Fruit fly (Drosophila melanogaster) whole organism, embryonic: ENCODE results near the gene CG3704.

Experiments used
- Adf1 ChIP-seq: fragments of 200-800 bp; sonication (Bioruptor generic); IDR thresholded peaks from 2 replicates; pipeline ENCODE4 v1.3.6; 2022; ENCODE audit warnings: missing biosample characterization, missing genetic modification characterization
- Aef1 ChIP-seq: fragments of 200-800 bp; sonication (Bioruptor generic); IDR thresholded peaks from 3 replicates; pipeline ENCODE4 v1.3.6; 2022; ENCODE audit warnings: missing biosample characterization, missing genetic modification characterization
- Bdp1 ChIP-seq: fragments of 200-800 bp; sonication (Bioruptor generic); optimal IDR thresholded peaks from 3 replicates; lab custom pipeline; 2016; ENCODE audit warnings: missing biosample characterization, missing genetic modification characterization
- CG10209 ChIP-seq: fragments of 200-800 bp; sonication (Bioruptor generic); optimal IDR thresholded peaks from 3 replicates; lab custom pipeline; 2017; ENCODE audit warnings: missing biosample characterization, mild to moderate bottlenecking, missing genetic modification characterization, missing genetic modification reagents
- CG12236 ChIP-seq: fragments of 200-800 bp; sonication (Bioruptor generic); optimal IDR thresholded peaks from 2 replicates; lab custom pipeline; 2016; ENCODE audit warnings: missing biosample characterization, missing genetic modification characterization
- CG17359 ChIP-seq: fragments of 200-800 bp; sonication (Bioruptor generic); optimal IDR thresholded peaks from 3 replicates; lab custom pipeline; 2018; ENCODE audit warnings: missing biosample characterization, mild to moderate bottlenecking, missing genetic modification characterization, moderate library complexity
- CG2129 ChIP-seq: fragments of 200-800 bp; sonication (Bioruptor generic); IDR thresholded peaks from 2 replicates; pipeline ENCODE4 v1.3.6; 2022; ENCODE audit warnings: missing biosample characterization, missing genetic modification characterization; ENCODE audit not compliant: partially characterized antibody
- CG31388 ChIP-seq: fragments of 200-800 bp; sonication (Bioruptor generic); optimal IDR thresholded peaks from 2 replicates; lab custom pipeline; 2016; ENCODE audit warnings: missing biosample characterization, missing genetic modification characterization
- CG3407 ChIP-seq: fragments of 200-800 bp; sonication (Bioruptor generic); optimal IDR thresholded peaks from 2 replicates; lab custom pipeline; 2018; ENCODE audit warnings: missing biosample characterization, mild to moderate bottlenecking, missing genetic modification characterization
- CG3995 ChIP-seq: fragments of 200-800 bp; sonication (Bioruptor generic); optimal IDR thresholded peaks from 3 replicates; lab custom pipeline; 2016; ENCODE audit warnings: missing biosample characterization, missing genetic modification characterization
- CG4404 ChIP-seq: fragments of 200-800 bp; sonication (Bioruptor generic); IDR thresholded peaks from 2 replicates; pipeline ENCODE4 v1.3.6; 2022; ENCODE audit warnings: missing biosample characterization, missing genetic modification characterization
- CG4707 ChIP-seq: fragments of 200-800 bp; sonication (Bioruptor generic); optimal IDR thresholded peaks from 2 replicates; lab custom pipeline; 2018; ENCODE audit warnings: missing biosample characterization, mild to moderate bottlenecking, missing genetic modification characterization, moderate library complexity
- CG4854 ChIP-seq: fragments of 200-800 bp; sonication (Bioruptor generic); optimal IDR thresholded peaks from 2 replicates; lab custom pipeline; 2016; ENCODE audit warnings: missing biosample characterization, missing genetic modification characterization, inconsistent platforms
- CG6765 ChIP-seq: fragments of 200-800 bp; sonication (Bioruptor generic); optimal IDR thresholded peaks from 3 replicates; lab custom pipeline; 2017; ENCODE audit warnings: missing biosample characterization, mild to moderate bottlenecking, missing genetic modification characterization
- Camta ChIP-seq: fragments of 200-800 bp; sonication (Bioruptor generic); optimal IDR thresholded peaks from 2 replicates; lab custom pipeline; 2016; ENCODE audit warnings: missing biosample characterization, missing genetic modification characterization
- Deaf1 ChIP-seq: fragments of 200-800 bp; optimal IDR thresholded peaks from 3 replicates; lab custom pipeline; 2019; ENCODE audit warnings: missing biosample characterization, mild to moderate bottlenecking, missing genetic modification characterization, moderate library complexity
- Drgx ChIP-seq: fragments of 200-800 bp; sonication (Bioruptor generic); IDR thresholded peaks from 2 replicates; pipeline ENCODE4 v1.3.6; 2022; ENCODE audit warnings: missing biosample characterization, missing genetic modification characterization
- Ets97D ChIP-seq: fragments of 200-800 bp; sonication (Bioruptor generic); optimal IDR thresholded peaks from 3 replicates; lab custom pipeline; 2016; ENCODE audit warnings: missing biosample characterization, missing genetic modification characterization
- Gug ChIP-seq: fragments of 200-800 bp; sonication (Bioruptor generic); IDR thresholded peaks from 4 replicates; pipeline ENCODE4 v1.3.6; 2022; ENCODE audit warnings: missing biosample characterization, missing genetic modification characterization
- H2.0 ChIP-seq: fragments of 200-800 bp; sonication (Bioruptor generic); IDR thresholded peaks from 2 replicates; pipeline ENCODE4 v1.3.6; 2022; ENCODE audit warnings: missing biosample characterization, missing genetic modification characterization
- HLHmδ ChIP-seq: fragments of 200-800 bp; sonication (Bioruptor generic); optimal IDR thresholded peaks from 2 replicates; lab custom pipeline; 2018; ENCODE audit warnings: missing biosample characterization, mild to moderate bottlenecking, missing genetic modification characterization, moderate library complexity
- HmgD ChIP-seq: fragments of 200-800 bp; sonication (Bioruptor generic); optimal IDR thresholded peaks from 3 replicates; lab custom pipeline; 2016; ENCODE audit warnings: missing biosample characterization, missing genetic modification characterization
- Hsf ChIP-seq: fragments of 200-800 bp; sonication (Bioruptor generic); optimal IDR thresholded peaks from 3 replicates; lab custom pipeline; 2016; ENCODE audit warnings: missing biosample characterization, missing genetic modification characterization
- Kr ChIP-seq: fragments of 200-800 bp; sonication (Bioruptor generic); optimal IDR thresholded peaks from 2 replicates; lab custom pipeline; 2017; ENCODE audit warnings: missing biosample characterization, mild to moderate bottlenecking, missing genetic modification characterization
- Meics ChIP-seq: fragments of 200-800 bp; sonication (Bioruptor generic); optimal IDR thresholded peaks from 2 replicates; lab custom pipeline; 2017; ENCODE audit warnings: missing biosample characterization, mild to moderate bottlenecking, missing genetic modification characterization
- NC2α ChIP-seq: fragments of 200-800 bp; sonication (Bioruptor generic); optimal IDR thresholded peaks from 2 replicates; lab custom pipeline; 2016; ENCODE audit warnings: missing biosample characterization, missing genetic modification characterization
- Opbp ChIP-seq: fragments of 200-800 bp; sonication (Bioruptor generic); IDR thresholded peaks from 3 replicates; pipeline ENCODE4 v1.3.6; 2022; ENCODE audit warnings: missing biosample characterization, missing genetic modification characterization; ENCODE audit not compliant: partially characterized antibody
- Optix ChIP-seq: fragments of 200-800 bp; sonication (Bioruptor generic); IDR thresholded peaks from 3 replicates; pipeline ENCODE4 v1.3.6; 2022; ENCODE audit warnings: missing biosample characterization, missing genetic modification characterization
- Taf1 ChIP-seq: fragments of 200-800 bp; sonication (Bioruptor generic); IDR thresholded peaks from 2 replicates; pipeline ENCODE4 v1.3.6; 2022; ENCODE audit warnings: missing biosample characterization, missing genetic modification characterization
- al ChIP-seq: fragments of 200-800 bp; sonication (Bioruptor generic); IDR thresholded peaks from 2 replicates; pipeline ENCODE4 v1.3.6; 2022; ENCODE audit warnings: missing biosample characterization, missing genetic modification characterization
- bigmax ChIP-seq: fragments of 200-800 bp; sonication (Bioruptor generic); optimal IDR thresholded peaks from 2 replicates; lab custom pipeline; 2018; ENCODE audit warnings: missing biosample characterization, mild to moderate bottlenecking, missing genetic modification characterization
- btn ChIP-seq: fragments of 200-800 bp; sonication (Bioruptor generic); optimal IDR thresholded peaks from 2 replicates; lab custom pipeline; 2016; ENCODE audit warnings: missing biosample characterization, missing genetic modification characterization
- crp ChIP-seq, 2 experiments: fragments of 200-800 bp; sonication (Bioruptor generic); optimal IDR thresholded peaks; 2 replicates in 1 of 2; 3 replicates in 1 of 2; lab custom pipeline; 2017; ENCODE audit warnings: missing biosample characterization in 2 of 2, missing genetic modification characterization in 2 of 2, mild to moderate bottlenecking in 1 of 2, moderate library complexity in 1 of 2
- disco-r ChIP-seq: fragments of 200-800 bp; sonication (Bioruptor generic); optimal IDR thresholded peaks from 2 replicates; lab custom pipeline; 2016; ENCODE audit warnings: missing biosample characterization, missing genetic modification characterization
- dm ChIP-seq: fragments of 200-800 bp; sonication (Bioruptor generic); optimal IDR thresholded peaks from 3 replicates; lab custom pipeline; 2016; ENCODE audit warnings: missing biosample characterization, missing genetic modification characterization
- dmrt11E ChIP-seq: fragments of 200-800 bp; sonication (Bioruptor generic); optimal IDR thresholded peaks from 3 replicates; lab custom pipeline; 2018; ENCODE audit warnings: missing biosample characterization, mild to moderate bottlenecking, missing genetic modification characterization, moderate library complexity
- fd3F ChIP-seq: fragments of 200-800 bp; sonication (Bioruptor generic); optimal IDR thresholded peaks from 2 replicates; lab custom pipeline; 2018; ENCODE audit warnings: missing biosample characterization, mild to moderate bottlenecking, missing genetic modification characterization, moderate library complexity
- her ChIP-seq: fragments of 200-800 bp; sonication (Bioruptor generic); optimal IDR thresholded peaks from 2 replicates; lab custom pipeline; 2016; ENCODE audit warnings: missing biosample characterization, missing genetic modification characterization
- klu ChIP-seq: fragments of 200-800 bp; sonication (Bioruptor generic); IDR thresholded peaks from 2 replicates; pipeline ENCODE4 v1.3.6; 2022; ENCODE audit warnings: missing biosample characterization, missing genetic modification characterization
- pfk ChIP-seq: fragments of 200-800 bp; sonication (Bioruptor generic); optimal IDR thresholded peaks from 2 replicates; lab custom pipeline; 2018; ENCODE audit warnings: missing biosample characterization, mild to moderate bottlenecking, missing genetic modification characterization, moderate library complexity
- phol ChIP-seq: fragments of 200-800 bp; sonication (Bioruptor generic); optimal IDR thresholded peaks from 3 replicates; lab custom pipeline; 2018; ENCODE audit warnings: missing biosample characterization, mild to moderate bottlenecking, missing genetic modification characterization, moderate library complexity
- schlank ChIP-seq: fragments of 200-800 bp; sonication (Bioruptor generic); optimal IDR thresholded peaks from 2 replicates; lab custom pipeline; 2018; ENCODE audit warnings: missing biosample characterization, mild to moderate bottlenecking, missing genetic modification characterization
- sens ChIP-seq: fragments of 200-800 bp; sonication (Bioruptor generic); peaks from one replicate; lab custom pipeline; 2016; ENCODE audit warnings: missing biosample characterization, missing genetic modification characterization
- seq ChIP-seq: fragments of 200-800 bp; sonication (Bioruptor generic); IDR thresholded peaks from 2 replicates; pipeline ENCODE4 v1.3.6; 2022; ENCODE audit warnings: missing biosample characterization, missing genetic modification characterization
- sisA ChIP-seq: fragments of 200-800 bp; sonication (Bioruptor generic); IDR thresholded peaks from 2 replicates; pipeline ENCODE4 v1.3.6; 2022; ENCODE audit warnings: missing biosample characterization, missing genetic modification characterization
- tin ChIP-seq: fragments of 200-800 bp; sonication (Bioruptor generic); optimal IDR thresholded peaks from 3 replicates; lab custom pipeline; 2016; ENCODE audit warnings: missing biosample characterization, missing genetic modification characterization
- tna ChIP-seq: fragments of 200-800 bp; sonication (Bioruptor generic); IDR thresholded peaks from 2 replicates; pipeline ENCODE4 v1.3.6; 2022; ENCODE audit warnings: missing biosample characterization, missing genetic modification characterization; ENCODE audit not compliant: partially characterized antibody
- unpg ChIP-seq: fragments of 200-800 bp; sonication (Bioruptor generic); optimal IDR thresholded peaks from 3 replicates; lab custom pipeline; 2018; ENCODE audit warnings: missing biosample characterization, mild to moderate bottlenecking, missing genetic modification characterization, moderate library complexity

The CG3704 gene

dm6 chrX:908763-909497, 31.7 kb downstream of the CG3704 start (continued):
- TF ChIP-seq Gug (GFP tag; lab: Robert Waterston, UW), result no peak
- no peak for TF ChIP-seq dm (GFP tag; lab: Kevin White, UChicago)
- TF ChIP-seq CG4707 (GFP tag; lab: Kevin White, UChicago), result no peak
- no peak for TF ChIP-seq pfk (GFP tag; lab: Kevin White, UChicago)
- TF ChIP-seq Adf1 (GFP tag; lab: Robert Waterston, UW), result peak; percentile 78
- no peak for TF ChIP-seq Opbp
- no peak for TF ChIP-seq CG12236

- TF ChIP-seq disco-r (GFP tag; lab: Kevin White, UChicago), result peak; percentile 9
- TF ChIP-seq Taf1 (GFP tag; lab: Robert Waterston, UW), result 0 out of 2 replicates have a peak, but pooled peaks have one; percentile 34
- TF ChIP-seq tna (GFP tag; lab: Robert Waterston, UW), result no peak
- TF ChIP-seq crp (GFP tag; optimal IDR thresholded peaks at IDR 0.05; lab: Kevin White, UChicago), result peak in 1 of 2 experiments; percentile 20
- no peak for TF ChIP-seq CG6765 (GFP tag; lab: Kevin White, UChicago)
- peak; percentile 78 for TF ChIP-seq Meics (GFP tag; lab: Kevin White, UChicago)
- no peak for TF ChIP-seq CG31388 (GFP tag; lab: Kevin White, UChicago)
- TF ChIP-seq CG3407, result peak; percentile 48
- no peak for TF ChIP-seq HLHmδ (GFP tag; lab: Kevin White, UChicago)
- TF ChIP-seq Deaf1 (tag; lab: Kevin White, UChicago), result peak; percentile 43
- TF ChIP-seq dmrt11E (tag; lab: Kevin White, UChicago), result peak; percentile 57
- TF ChIP-seq bigmax (GFP tag; lab: Kevin White, UChicago), result no peak
- TF ChIP-seq Optix (GFP tag; lab: Robert Waterston, UW), result peak; percentile 74; the same call in 2 of the 3 replicates
- TF ChIP-seq NC2α, result peak; percentile 44
- TF ChIP-seq CG4854 (GFP tag; lab: Kevin White, UChicago), result peak; percentile 50
- peak; percentile 82 for TF ChIP-seq CG17359
- peak; percentile 83 for TF ChIP-seq sisA (GFP tag; lab: Robert Waterston, UW)
- TF ChIP-seq Bdp1 (GFP tag; lab: Kevin White, UChicago), result peak; percentile 60
- peak; percentile 83 for TF ChIP-seq seq (GFP tag; lab: Robert Waterston, UW)
- TF ChIP-seq al (GFP tag; lab: Robert Waterston, UW), result peak; percentile 52; the same call in 1 of the 2 replicates
- TF ChIP-seq tin, result peak; percentile 68
- TF ChIP-seq sens (GFP tag; lab: Kevin White, UChicago), result peak; percentile 97
- peak; percentile 77 for TF ChIP-seq phol (tag; lab: Kevin White, UChicago)
- TF ChIP-seq Ets97D, result peak; percentile 38
- TF ChIP-seq Hsf (GFP tag; lab: Kevin White, UChicago), result peak; percentile 80
- no peak for TF ChIP-seq Kr
- TF ChIP-seq fd3F (GFP tag; lab: Kevin White, UChicago), result peak; percentile 72
- TF ChIP-seq Aef1, result peak; percentile 73
- peak; percentile 47 for TF ChIP-seq schlank
- TF ChIP-seq btn, result peak; percentile 56
- peak; percentile 76 for TF ChIP-seq CG10209
- TF ChIP-seq Drgx, result peak; percentile 96
- peak; percentile 90 for TF ChIP-seq unpg (GFP tag; lab: Kevin White, UChicago)
- TF ChIP-seq Camta (GFP tag; lab: Kevin White, UChicago), result peak; percentile 73
- peak; percentile 11 for TF ChIP-seq CG3995 (GFP tag; lab: Kevin White, UChicago)
- peak; percentile 56 for TF ChIP-seq CG4404 (GFP tag; lab: Robert Waterston, UW)
- peak; percentile 83 for TF ChIP-seq H2.0 (GFP tag; lab: Robert Waterston, UW)
- TF ChIP-seq klu (GFP tag; lab: Robert Waterston, UW), result peak; percentile 44; the same call in 1 of the 2 replicates
- no peak for TF ChIP-seq CG2129 (GFP tag; lab: Robert Waterston, UW)
- peak; percentile 85 for TF ChIP-seq her (GFP tag; lab: Kevin White, UChicago)
- TF ChIP-seq HmgD (GFP tag; lab: Kevin White, UChicago), result peak; percentile 53
These were observed 39.8 kb downstream of the CG3704 start for dm6 chrX:900725-901345.
